Fruit fly (Drosophila melanogaster) whole organism, pupa: ENCODE results near the gene Qsox4.

Source experiments
- CG10348 ChIP-seq: fragments of 200-800 bp; sonication (Bioruptor generic); IDR thresholded peaks from 2 replicates; pipeline ENCODE4 v1.3.6; 2022; ENCODE audit warnings: missing biosample characterization, missing genetic modification characterization
- CG12605 ChIP-seq: fragments of 200-800 bp; sonication (Bioruptor generic); IDR thresholded peaks from 2 replicates; pipeline ENCODE4 v1.3.6; 2022; ENCODE audit warnings: missing biosample characterization, missing genetic modification characterization
- CG13204 ChIP-seq: fragments of 200-800 bp; sonication (Bioruptor generic); optimal IDR thresholded peaks from 2 replicates; lab custom pipeline; 2018; ENCODE audit warnings: missing biosample characterization, mild to moderate bottlenecking, missing genetic modification characterization, moderate library complexity
- CG14655 ChIP-seq: fragments of 200-800 bp; sonication (Bioruptor generic); optimal IDR thresholded peaks from 3 replicates; lab custom pipeline; 2017; ENCODE audit warnings: mild to moderate bottlenecking, missing biosample characterization, missing genetic modification reagents, missing genetic modification characterization
- CG15710 ChIP-seq: fragments of 200-800 bp; sonication (Bioruptor generic); optimal IDR thresholded peaks from 2 replicates; lab custom pipeline; 2018; ENCODE audit warnings: missing biosample characterization, mild to moderate bottlenecking, missing genetic modification characterization, moderate library complexity
- CG17806 ChIP-seq: fragments of 200-800 bp; sonication (Bioruptor generic); optimal IDR thresholded peaks from 2 replicates; lab custom pipeline; 2018; ENCODE audit warnings: missing biosample characterization, mild to moderate bottlenecking, missing genetic modification characterization, moderate library complexity
- CG32121 ChIP-seq: fragments of 200-800 bp; sonication (Bioruptor generic); IDR thresholded peaks from 2 replicates; pipeline ENCODE4 v1.3.6; 2022; ENCODE audit warnings: missing biosample characterization, missing genetic modification characterization
- CG34367 ChIP-seq: fragments of 200-800 bp; sonication (Bioruptor generic); optimal IDR thresholded peaks from 2 replicates; lab custom pipeline; 2018; ENCODE audit warnings: missing biosample characterization, mild to moderate bottlenecking, missing genetic modification characterization
- CG4496 ChIP-seq: fragments of 200-800 bp; sonication (Bioruptor generic); IDR thresholded peaks from 3 replicates; pipeline ENCODE4 v1.3.6; 2022; ENCODE audit warnings: missing biosample characterization, missing genetic modification characterization
- CG8159 ChIP-seq: fragments of 200-800 bp; sonication (Bioruptor generic); optimal IDR thresholded peaks from 3 replicates; lab custom pipeline; 2018; ENCODE audit warnings: missing biosample characterization, mild to moderate bottlenecking, missing genetic modification characterization, moderate library complexity
- CG8301 ChIP-seq: fragments of 200-800 bp; sonication (Bioruptor generic); optimal IDR thresholded peaks from 2 replicates; lab custom pipeline; 2018; ENCODE audit warnings: missing biosample characterization, mild to moderate bottlenecking, missing genetic modification characterization
- EcR ChIP-seq: fragments of 200-800 bp; sonication (Bioruptor generic); optimal IDR thresholded peaks from 3 replicates; lab custom pipeline; 2019; ENCODE audit warnings: missing biosample characterization, missing genetic modification characterization, mild to moderate bottlenecking, moderate library complexity, missing genetic modification reagents
- Ets98B ChIP-seq: fragments of 200-800 bp; sonication (Bioruptor generic); IDR thresholded peaks from 2 replicates; pipeline ENCODE4 v1.3.6; 2022; ENCODE audit warnings: missing biosample characterization, missing genetic modification characterization
- Pif1A ChIP-seq: fragments of 200-800 bp; sonication (Bioruptor generic); optimal IDR thresholded peaks from 3 replicates; lab custom pipeline; 2016; ENCODE audit warnings: missing biosample characterization, missing genetic modification characterization
- Pif1B ChIP-seq: fragments of 200-800 bp; sonication (Bioruptor generic); optimal IDR thresholded peaks from 3 replicates; lab custom pipeline; 2016; ENCODE audit warnings: missing biosample characterization, missing genetic modification characterization
- Snoo ChIP-seq: fragments of 200-800 bp; sonication (Bioruptor generic); optimal IDR thresholded peaks from 3 replicates; lab custom pipeline; 2017; ENCODE audit warnings: missing biosample characterization, mild to moderate bottlenecking, missing genetic modification characterization, inconsistent platforms
- fd96Ca ChIP-seq: fragments of 200-800 bp; sonication (Bioruptor generic); IDR thresholded peaks from 3 replicates; pipeline ENCODE4 v1.3.6; 2022; ENCODE audit warnings: missing biosample characterization, missing genetic modification characterization
- gl ChIP-seq: fragments of 200-800 bp; sonication (Bioruptor generic); optimal IDR thresholded peaks from 2 replicates; lab custom pipeline; 2018; ENCODE audit warnings: missing biosample characterization, mild to moderate bottlenecking, missing genetic modification characterization
- rn ChIP-seq: fragments of 200-800 bp; sonication (Bioruptor generic); IDR thresholded peaks from 2 replicates; pipeline ENCODE4 v1.3.6; 2022; ENCODE audit warnings: missing biosample characterization, missing genetic modification characterization

The Qsox4 gene

DNA sequence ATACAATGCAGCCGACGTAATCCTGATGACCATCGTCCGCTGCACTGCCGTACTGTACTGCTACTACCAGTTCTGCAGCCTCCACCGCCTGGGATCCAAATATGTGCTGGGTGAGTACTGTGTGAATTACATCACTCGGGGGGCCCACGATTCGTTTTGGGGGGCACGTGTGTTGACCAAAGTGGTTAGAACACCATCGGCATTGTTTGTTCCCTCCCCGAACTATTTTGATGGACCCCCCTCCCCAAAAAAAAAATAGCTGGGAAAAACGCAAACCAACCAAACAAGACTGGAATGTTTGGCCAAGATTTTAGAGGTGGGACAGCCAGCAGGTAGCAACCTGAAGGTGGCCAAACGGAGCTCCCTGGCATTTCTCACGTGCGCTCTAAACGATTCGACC, 44.9 kb downstream of the Qsox4 start:
- TF ChIP-seq CG15710 (tag; lab: Kevin White, UChicago), result no peak
- TF ChIP-seq CG8301 (tag; lab: Kevin White, UChicago), result no peak
- no peak for TF ChIP-seq Pif1A (GFP tag; lab: Kevin White, UChicago)
- no peak for TF ChIP-seq gl (tag; lab: Kevin White, UChicago)
- TF ChIP-seq Pif1B, result no peak
- TF ChIP-seq rn, result no peak
- no peak for TF ChIP-seq CG32121 (GFP tag; lab: Robert Waterston, UW)
- no peak for TF ChIP-seq CG13204 (GFP tag; lab: Kevin White, UChicago)
- no peak for TF ChIP-seq CG34367
- TF ChIP-seq fd96Ca, result no peak
- TF ChIP-seq CG8159 (tag; lab: Kevin White, UChicago), result no peak
- TF ChIP-seq CG14655 (GFP tag; lab: Kevin White, UChicago), result no peak
- TF ChIP-seq Snoo (tag; lab: Kevin White, UChicago), result no peak
- TF ChIP-seq CG10348 (GFP tag; lab: Robert Waterston, UW), result no peak
- TF ChIP-seq CG12605 (GFP tag; lab: Robert Waterston, UW), result no peak
- TF ChIP-seq EcR (GFP tag; lab: Kevin White, UChicago), result no peak

DNA sequence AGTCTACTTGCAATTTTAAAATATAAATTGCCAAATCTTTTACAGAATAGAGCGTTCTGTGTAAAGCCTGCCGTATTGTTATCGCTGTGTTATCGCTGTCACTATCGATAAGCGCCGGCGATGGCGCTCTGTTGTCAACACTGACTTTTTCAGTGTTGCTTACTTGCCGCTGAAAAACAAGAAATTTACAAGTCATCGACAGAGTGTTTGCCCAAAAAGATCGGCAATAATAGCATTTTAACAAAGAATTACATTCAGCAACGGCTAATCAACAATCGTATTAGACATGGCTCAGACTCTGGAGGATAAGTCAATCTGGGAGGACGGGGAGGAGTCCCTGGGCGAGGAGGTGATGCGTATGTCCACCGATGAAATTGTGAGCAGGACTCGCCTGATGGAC, 50.2 kb downstream of the Qsox4 start, which contains the start of the genes RanBP3 and Rpt5:
Gene RanBP3, minus strand, starts transcription at position 107 of the 400 bp plus-strand sequence.
Gene Rpt5, plus strand, starts transcription at position 149 of the 400 bp plus-strand sequence.
- TF ChIP-seq CG4496 (peak; percentile 29; the same call in 1 of the 3 replicates), Snoo (tag; lab: Kevin White, UChicago) (peak; percentile 40), CG14655 (GFP tag; lab: Kevin White, UChicago) (no peak), fd96Ca (peak; percentile 28; the same call in 1 of the 3 replicates), Pif1B (no peak), CG17806 (tag; lab: Kevin White, UChicago) (peak; percentile 6), CG32121 (GFP tag; lab: Robert Waterston, UW) (peak; percentile 20; the same call in 1 of the 2 replicates), EcR (GFP tag; lab: Kevin White, UChicago) (peak; percentile 6), CG34367 (no peak), CG13204 (GFP tag; lab: Kevin White, UChicago) (no peak), CG15710 (tag; lab: Kevin White, UChicago) (peak; percentile 39), Ets98B (GFP tag; lab: Robert Waterston, UW) (peak; percentile 58)
